Worm (Caenorhabditis elegans): Measurements from ENCODE around the gene srh-109.
A peak's percentile ranks its signal among the peaks of the same experiment; 100 is the strongest.
"Not testable (repeated sequence)": the region's sequence is repeated elsewhere in the genome, so short reads cannot be mapped to it uniquely, and the experiment has no call there.

srh-109 gene

ce11 chrV:17255454-17255853 is 35.2 kb upstream of the srh-109 start, which contains the start of gene srh-115:
Gene srh-115 (plus strand): TSS chrV:17255754.
- TF ChIP-seq Y5F2A.4 (GFP tag; optimal IDR thresholded peaks at IDR 0.05), result no peak
- TF ChIP-seq dmd-8 (GFP tag; IDR thresholded peaks at IDR 0.05), result no peak

- not testable (repeated sequence) for TF ChIP-seq daf-19 (GFP tag; conservative IDR thresholded peaks at IDR 0.05); attf-4 (tag; optimal IDR thresholded peaks at IDR 0.05); mxl-3 (GFP tag; optimal IDR thresholded peaks at IDR 0.05)
Measured at ce11 chrV:17255028-17255427, 34.8 kb upstream of the srh-109 start, which contains the start of gene srh-116. Gene srh-116 (minus strand): TSS chrV:17255128.

ce11 chrV:17251364-17251961 is 31.2 kb upstream of the srh-109 start, which contains the start of gene Y61B8A.6:
Gene Y61B8A.6 (plus strand): TSS chrV:17251911.
- TF ChIP-seq set-16 (GFP tag; IDR thresholded peaks at IDR 0.05) (peak; percentile 73), zip-2 (tag; optimal IDR thresholded peaks at IDR 0.05) (no peak)

ce11 chrV:17248915-17249314 is 28.7 kb upstream of the srh-109 start, which contains the start of gene clec-243:
Gene clec-243 (minus strand): TSS chrV:17249015.
- no peak for TF ChIP-seq T26A8.4 (GFP tag; IDR thresholded peaks at IDR 0.05)
- TF ChIP-seq ama-1 (optimal IDR thresholded peaks at IDR 0.05), result no peak
- no peak for TF ChIP-seq nhr-237 (tag; optimal IDR thresholded peaks at IDR 0.05)
- no peak for TF ChIP-seq nhr-41 (GFP tag; IDR thresholded peaks at IDR 0.05)
- TF ChIP-seq lin-29 (GFP tag; IDR thresholded peaks at IDR 0.05), result no peak
- no peak for TF ChIP-seq zag-1 (tag; optimal IDR thresholded peaks at IDR 0.05)
- TF ChIP-seq Y75B8A.6 (GFP tag; IDR thresholded peaks at IDR 0.05), result no peak
- no peak for TF ChIP-seq ZK546.5 (tag; optimal IDR thresholded peaks at IDR 0.05)
- no peak for TF ChIP-seq ZK337.2 (GFP tag; IDR thresholded peaks at IDR 0.05)
- TF ChIP-seq sdz-12 (GFP tag; optimal IDR thresholded peaks at IDR 0.05), result no peak
- TF ChIP-seq F26F4.8 (GFP tag; conservative IDR thresholded peaks at IDR 0.05), result no peak
- no peak for TF ChIP-seq Y105C5A.15 (GFP tag; IDR thresholded peaks at IDR 0.05)
- TF ChIP-seq Y48G9A.11 (GFP tag; IDR thresholded peaks at IDR 0.05), result no peak
- TF ChIP-seq lim-7 (GFP tag; IDR thresholded peaks at IDR 0.05), result no peak
- no peak for TF ChIP-seq snpc-1.2 (GFP tag; IDR thresholded peaks at IDR 0.05)
- no peak for TF ChIP-seq lin-13 (GFP tag; optimal IDR thresholded peaks at IDR 0.05)
- no peak for TF ChIP-seq R02D3.7 (tag; optimal IDR thresholded peaks at IDR 0.05)
- TF ChIP-seq zip-2 (tag; optimal IDR thresholded peaks at IDR 0.05), result no peak
- no peak for TF ChIP-seq hlh-11 (tag; optimal IDR thresholded peaks at IDR 0.05)

- TF ChIP-seq mxl-3 (GFP tag; optimal IDR thresholded peaks at IDR 0.05) (no peak), Y48G9A.11 (GFP tag; IDR thresholded peaks at IDR 0.05) (no peak), nhr-102 (tag; optimal IDR thresholded peaks at IDR 0.05) (no peak), ztf-7 (tag; optimal IDR thresholded peaks at IDR 0.05) (no peak), unc-39 (tag; optimal IDR thresholded peaks at IDR 0.05) (no peak)
Measured at ce11 chrV:17245406-17245805, 25.2 kb upstream of the srh-109 start, which contains the start of gene clec-242. Gene clec-242 (minus strand): TSS chrV:17245506.

ce11 chrV:17243016-17243415 is 22.8 kb upstream of the srh-109 start:
- no peak for TF ChIP-seq mxl-2 (GFP tag; conservative IDR thresholded peaks at IDR 0.05)
- TF ChIP-seq gei-8 (GFP tag; optimal IDR thresholded peaks at IDR 0.05), result no peak
- TF ChIP-seq dmd-6 (GFP tag; IDR thresholded peaks at IDR 0.05), result 0 out of 2 replicates have a peak, but pooled peaks have one; percentile 7
- no peak for TF ChIP-seq dve-1 (tag; optimal IDR thresholded peaks at IDR 0.05; ENCODE audit: insufficient read depth)
- TF ChIP-seq php-3 (GFP tag; IDR thresholded peaks at IDR 0.05), result 0 out of 2 replicates have a peak, but pooled peaks have one; percentile 26
- peak; percentile 20 for TF ChIP-seq pqm-1 (tag; optimal IDR thresholded peaks at IDR 0.05)

All from whole organism, L4 larva.